Fruit fly (Drosophila melanogaster): ENCODE data around the gene Slc45-1.
A peak's percentile ranks its signal among the peaks of the same experiment; 100 is the strongest.

Slc45-1 gene

DNA sequence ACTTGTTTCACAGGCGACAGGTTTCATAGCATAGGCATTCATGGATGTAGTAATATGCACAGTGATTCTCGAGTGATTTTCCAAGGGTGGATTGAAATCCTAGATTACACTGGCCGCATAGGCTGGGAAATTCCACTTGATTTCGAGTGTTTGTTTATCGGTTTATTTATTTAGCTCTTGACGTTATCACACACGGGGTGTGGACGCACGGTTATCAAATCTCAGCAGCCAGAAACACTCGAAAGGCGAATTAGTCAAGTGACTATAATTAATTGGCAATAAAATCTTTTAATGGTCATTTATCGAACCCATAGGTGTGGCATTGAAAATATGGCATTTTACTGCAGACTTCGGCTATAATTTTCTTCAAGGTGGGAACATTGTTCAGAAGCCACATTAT lies 1.0 kb upstream of the Slc45-1 start:
- no peak for TF ChIP-seq Pif1A (GFP tag; optimal IDR thresholded peaks at IDR 0.05)
- TF ChIP-seq CG15710 (tag; optimal IDR thresholded peaks at IDR 0.05) = no peak
- TF ChIP-seq CG8301 (tag; optimal IDR thresholded peaks at IDR 0.05) = peak; percentile 18
- no peak for TF ChIP-seq CG34367 (tag; optimal IDR thresholded peaks at IDR 0.05)
- TF ChIP-seq CG12605 (GFP tag; IDR thresholded peaks at IDR 0.05) = peak; percentile 7; the same call in 1 of the 2 replicates
- TF ChIP-seq CG8159 (tag; optimal IDR thresholded peaks at IDR 0.05) = no peak
- peak; percentile 43; the same call in 1 of the 3 replicates for TF ChIP-seq fd96Ca (GFP tag; IDR thresholded peaks at IDR 0.05)
- no peak for TF ChIP-seq gl (tag; optimal IDR thresholded peaks at IDR 0.05)
- peak; percentile 3 for TF ChIP-seq CG14655 (GFP tag; optimal IDR thresholded peaks at IDR 0.05)
- TF ChIP-seq rn (GFP tag; IDR thresholded peaks at IDR 0.05) = no peak
- no peak for TF ChIP-seq CG13204 (GFP tag; optimal IDR thresholded peaks at IDR 0.05)
- TF ChIP-seq Ets98B (GFP tag; IDR thresholded peaks at IDR 0.05) = peak; percentile 22
- TF ChIP-seq D1 (tag; optimal IDR thresholded peaks at IDR 0.05) = no peak
- TF ChIP-seq CG17806 (tag; optimal IDR thresholded peaks at IDR 0.05) = no peak
- no peak for TF ChIP-seq EcR (GFP tag; optimal IDR thresholded peaks at IDR 0.05)
- TF ChIP-seq CG32121 (GFP tag; IDR thresholded peaks at IDR 0.05) = no peak
- TF ChIP-seq Pif1B (GFP tag; optimal IDR thresholded peaks at IDR 0.05) = no peak
- TF ChIP-seq CG4496 (GFP tag; IDR thresholded peaks at IDR 0.05) = 0 out of 3 replicates have a peak, but pooled peaks have one; percentile 36
- no peak for TF ChIP-seq CG9948 (tag; optimal IDR thresholded peaks at IDR 0.05)
- no peak for TF ChIP-seq CG10348 (GFP tag; IDR thresholded peaks at IDR 0.05)
- no peak for TF ChIP-seq Snoo (tag; optimal IDR thresholded peaks at IDR 0.05)

DNA sequence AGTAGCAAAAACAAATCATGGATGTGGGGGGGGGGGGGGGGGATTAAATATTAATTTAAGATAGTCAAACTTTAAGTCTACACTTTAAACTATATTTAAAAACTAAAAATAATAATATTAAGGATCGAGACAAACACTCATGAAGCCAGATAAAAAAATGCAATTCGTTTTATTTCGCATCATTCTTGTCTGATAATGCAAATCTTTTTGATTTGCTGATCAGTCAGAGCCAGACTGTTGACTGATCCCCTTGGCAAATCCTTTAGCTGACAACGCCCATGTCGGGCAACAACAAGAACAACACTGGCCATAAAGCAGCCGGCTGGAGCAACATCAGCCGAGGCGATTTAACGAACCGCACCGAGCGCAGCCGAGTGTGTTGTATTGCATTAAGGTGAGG lies 15.7 kb downstream of the Slc45-1 start:
- peak; percentile 37 for TF ChIP-seq CG8159 (tag; optimal IDR thresholded peaks at IDR 0.05)
- no peak for TF ChIP-seq D1 (tag; optimal IDR thresholded peaks at IDR 0.05)

DNA sequence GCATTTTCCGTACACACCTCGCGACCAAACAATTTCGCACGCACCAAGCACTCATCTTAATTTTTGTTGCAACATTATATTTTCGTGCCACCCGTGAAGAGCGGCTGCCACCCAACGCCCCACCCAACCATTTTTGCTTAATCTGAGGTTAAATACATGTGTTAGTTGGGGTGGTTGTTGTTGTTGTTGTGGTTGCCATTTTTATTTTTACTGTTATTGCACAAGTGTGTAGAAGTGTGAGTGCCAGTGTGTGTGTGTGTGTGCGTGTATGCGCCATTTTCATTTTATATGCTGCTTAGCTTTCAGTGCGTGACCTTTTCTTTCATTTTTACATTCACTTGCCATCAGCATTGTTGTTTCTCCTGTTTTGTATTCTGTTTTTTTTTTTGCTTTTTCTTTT lies 20.0 kb downstream of the Slc45-1 start:
- no peak for TF ChIP-seq CG9948 (tag; optimal IDR thresholded peaks at IDR 0.05)
- TF ChIP-seq CG13204 (GFP tag; optimal IDR thresholded peaks at IDR 0.05) = no peak
- no peak for TF ChIP-seq CG34367 (tag; optimal IDR thresholded peaks at IDR 0.05)
- no peak for TF ChIP-seq Ets98B (GFP tag; IDR thresholded peaks at IDR 0.05)

DNA sequence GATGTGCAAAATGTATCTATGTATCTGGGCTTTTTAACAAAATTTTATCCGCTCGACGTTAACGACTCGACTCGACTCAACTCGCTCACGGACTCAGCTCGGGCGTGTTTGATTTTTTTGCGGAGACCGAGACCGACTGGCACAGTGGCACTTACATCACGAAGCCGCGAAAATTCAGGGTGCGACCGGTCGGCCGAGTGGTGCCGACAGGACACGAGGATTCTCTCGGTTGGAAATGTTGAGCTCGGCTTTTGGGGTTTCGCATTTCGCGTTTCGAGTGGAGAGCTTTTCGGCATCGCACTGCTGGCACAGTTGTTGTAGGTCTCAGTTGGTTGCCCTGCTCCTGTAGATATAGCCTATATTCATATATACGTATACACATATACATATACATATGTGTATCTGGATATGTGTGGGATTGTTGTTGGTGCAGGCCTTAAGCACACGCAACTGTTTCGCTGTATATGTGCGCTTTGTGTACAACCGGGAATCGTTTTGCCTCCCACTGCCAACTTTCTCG lies 26.5 kb downstream of the Slc45-1 start, which contains the start of gene Rdl:
Gene Rdl, minus strand, starts transcription at position 97 of the 520 bp plus-strand sequence.
- TF ChIP-seq D1 (tag; optimal IDR thresholded peaks at IDR 0.05) (no peak), CG4496 (GFP tag; IDR thresholded peaks at IDR 0.05) (no peak)

Measured in whole organism, pupa.